Fruit fly (Drosophila melanogaster) whole organism, embryonic: ENCODE data around the gene Exo70.

Experiments
- ATbp ChIP-seq: fragments of 200-800 bp; sonication (Bioruptor generic); optimal IDR thresholded peaks from 2 replicates; lab custom pipeline; 2017; ENCODE audit warnings: missing biosample characterization, mild to moderate bottlenecking, missing genetic modification characterization, missing genetic modification reagents
- Awh ChIP-seq: fragments of 200-800 bp; sonication (Bioruptor generic); IDR thresholded peaks from 2 replicates; pipeline ENCODE4, ENCODE4 v1.3.6; 2022; ENCODE audit warnings: missing biosample characterization, missing genetic modification characterization
- CG1024 ChIP-seq: fragments of 200-800 bp; sonication (Bioruptor generic); IDR thresholded peaks from 2 replicates; pipeline ENCODE4 v1.3.6; 2022; ENCODE audit warnings: missing biosample characterization, missing genetic modification characterization
- CG11504 ChIP-seq: fragments of 200-800 bp; sonication (Bioruptor generic); optimal IDR thresholded peaks from 3 replicates; lab custom pipeline; 2019; ENCODE audit warnings: missing biosample characterization, mild to moderate bottlenecking, missing genetic modification characterization, moderate library complexity
- CG14710 ChIP-seq: fragments of 200-800 bp; sonication (Bioruptor generic); optimal IDR thresholded peaks from 3 replicates; lab custom pipeline; 2019; ENCODE audit warnings: missing biosample characterization, mild to moderate bottlenecking, missing genetic modification characterization, moderate library complexity
- CG18764 ChIP-seq: fragments of 200-800 bp; sonication (Bioruptor generic); optimal IDR thresholded peaks from 3 replicates; lab custom pipeline; 2016; ENCODE audit warnings: missing biosample characterization, missing genetic modification characterization
- CG2678 ChIP-seq: fragments of 200-800 bp; sonication (Bioruptor generic); optimal IDR thresholded peaks from 3 replicates; lab custom pipeline; 2019; ENCODE audit warnings: missing biosample characterization, mild to moderate bottlenecking, missing genetic modification characterization, moderate library complexity
- CG30403 ChIP-seq: fragments of 200-800 bp; sonication (Bioruptor generic); optimal IDR thresholded peaks from 3 replicates; lab custom pipeline; 2016; ENCODE audit warnings: missing biosample characterization, missing genetic modification characterization
- CG4404 ChIP-seq: fragments of 200-800 bp; sonication (Bioruptor generic); IDR thresholded peaks from 2 replicates; pipeline ENCODE4 v1.3.6; 2022; ENCODE audit warnings: missing biosample characterization, missing genetic modification characterization
- CG6791 ChIP-seq: fragments of 200-800 bp; sonication (Bioruptor generic); IDR thresholded peaks from 3 replicates; pipeline ENCODE4 v1.3.6; 2022; ENCODE audit warnings: missing biosample characterization, missing genetic modification characterization; ENCODE audit not compliant: partially characterized antibody
- CG7357 ChIP-seq: fragments of 200-800 bp; sonication (Bioruptor generic); IDR thresholded peaks from 3 replicates; pipeline ENCODE4 v1.3.6; 2022; ENCODE audit warnings: missing biosample characterization, missing genetic modification characterization
- CG7556 ChIP-seq: fragments of 200-800 bp; sonication (Bioruptor generic); optimal IDR thresholded peaks from 2 replicates; lab custom pipeline; 2017; ENCODE audit warnings: missing biosample characterization, mild to moderate bottlenecking, missing genetic modification characterization
- CG7839 ChIP-seq: fragments of 200-800 bp; sonication (Bioruptor generic); optimal IDR thresholded peaks from 3 replicates; lab custom pipeline; 2018; ENCODE audit warnings: missing biosample characterization, mild to moderate bottlenecking, missing genetic modification characterization, moderate library complexity
- CG7987 ChIP-seq: fragments of 200-800 bp; sonication (Bioruptor generic); optimal IDR thresholded peaks from 2 replicates; lab custom pipeline; 2018; ENCODE audit warnings: missing biosample characterization, mild to moderate bottlenecking, missing genetic modification characterization, moderate library complexity
- Drgx ChIP-seq: fragments of 200-800 bp; sonication (Bioruptor generic); IDR thresholded peaks from 2 replicates; pipeline ENCODE4 v1.3.6; 2022; ENCODE audit warnings: missing biosample characterization, missing genetic modification characterization
- Ets65A ChIP-seq: fragments of 200-800 bp; sonication (Bioruptor generic); peaks from one replicate; lab custom pipeline; 2016; ENCODE audit warnings: missing biosample characterization, missing genetic modification characterization
- HmgD ChIP-seq: fragments of 200-800 bp; sonication (Bioruptor generic); optimal IDR thresholded peaks from 3 replicates; lab custom pipeline; 2016; ENCODE audit warnings: missing biosample characterization, missing genetic modification characterization
- Hmr ChIP-seq: fragments of 200-800 bp; sonication (Bioruptor generic); optimal IDR thresholded peaks from 3 replicates; lab custom pipeline; 2017; ENCODE audit warnings: mild to moderate bottlenecking, missing biosample characterization, missing genetic modification reagents, missing genetic modification characterization
- Hr51 ChIP-seq, 2 experiments: fragments of 200-800 bp; sonication (Bioruptor generic); optimal IDR thresholded peaks; 2 replicates in 1 of 2; 3 replicates in 1 of 2; lab custom pipeline; 2016 to 2018; ENCODE audit warnings: missing biosample characterization in 2 of 2, missing genetic modification characterization in 2 of 2, mild to moderate bottlenecking in 1 of 2, moderate library complexity in 1 of 2
- Hr78 ChIP-seq, 2 experiments: fragments of 200-800 bp in 1 of 2; fragments of >200 bp in 1 of 2; sonication (Bioruptor generic) in 1 of 2; optimal IDR thresholded peaks; 2 replicates each; lab custom pipeline; 2017 to 2019; ENCODE audit warnings: missing biosample characterization in 2 of 2, missing genetic modification characterization in 2 of 2, mild to moderate bottlenecking in 1 of 2, moderate library complexity in 1 of 2
- Med ChIP-seq: fragments of 200-800 bp; sonication (Bioruptor generic); peaks from one replicate; lab custom pipeline; 2016; ENCODE audit warnings: missing biosample characterization, missing genetic modification characterization, mild to moderate bottlenecking, inconsistent platforms, moderate library complexity
- Pdp1 ChIP-seq, 2 experiments: fragments of 200-800 bp; sonication (Bioruptor generic); optimal IDR thresholded peaks; 3 replicates each; lab custom pipeline; 2016; ENCODE audit warnings: missing biosample characterization in 2 of 2, missing genetic modification characterization in 2 of 2, mild to moderate bottlenecking in 1 of 2, moderate library complexity in 1 of 2
- Sox102F ChIP-seq: fragments of 200-800 bp; sonication (Bioruptor generic); optimal IDR thresholded peaks from 2 replicates; lab custom pipeline; 2018; ENCODE audit warnings: missing biosample characterization, mild to moderate bottlenecking, missing genetic modification characterization, moderate library complexity
- ash1 ChIP-seq: fragments of 200-800 bp; sonication (Bioruptor generic); optimal IDR thresholded peaks from 2 replicates; lab custom pipeline; 2018; ENCODE audit warnings: missing biosample characterization, mild to moderate bottlenecking, missing genetic modification characterization
- ato ChIP-seq: fragments of 200-800 bp; sonication (Bioruptor generic); IDR thresholded peaks from 2 replicates; pipeline ENCODE4 v1.3.6; 2022; ENCODE audit warnings: missing biosample characterization, missing genetic modification characterization; ENCODE audit not compliant: partially characterized antibody
- bcd ChIP-seq: fragments of 200-800 bp; sonication (Bioruptor generic); optimal IDR thresholded peaks from 2 replicates; lab custom pipeline; 2017; ENCODE audit warnings: missing biosample characterization, mild to moderate bottlenecking, missing genetic modification characterization
- bsh ChIP-seq, 2 experiments: fragments of 200-800 bp; sonication (Bioruptor generic); optimal IDR thresholded peaks; 2 replicates each; lab custom pipeline; 2017 to 2018; ENCODE audit warnings: mild to moderate bottlenecking in 2 of 2, missing biosample characterization in 2 of 2, missing genetic modification characterization in 2 of 2, moderate library complexity in 1 of 2
- crp ChIP-seq, 2 experiments: fragments of 200-800 bp; sonication (Bioruptor generic); optimal IDR thresholded peaks; 2 replicates in 1 of 2; 3 replicates in 1 of 2; lab custom pipeline; 2017; ENCODE audit warnings: missing biosample characterization in 2 of 2, missing genetic modification characterization in 2 of 2, mild to moderate bottlenecking in 1 of 2, moderate library complexity in 1 of 2
- dmrt11E ChIP-seq: fragments of 200-800 bp; sonication (Bioruptor generic); optimal IDR thresholded peaks from 3 replicates; lab custom pipeline; 2018; ENCODE audit warnings: missing biosample characterization, mild to moderate bottlenecking, missing genetic modification characterization, moderate library complexity
- exex ChIP-seq: fragments of 200-800 bp; sonication (Bioruptor generic); optimal IDR thresholded peaks from 4 replicates; lab custom pipeline; 2018; ENCODE audit warnings: missing biosample characterization, mild to moderate bottlenecking, missing genetic modification characterization, moderate library complexity
- grau ChIP-seq: fragments of 200-800 bp; optimal IDR thresholded peaks from 3 replicates; lab custom pipeline; 2019; ENCODE audit warnings: missing biosample characterization, mild to moderate bottlenecking, missing genetic modification characterization, moderate library complexity
- gsb-n ChIP-seq: fragments of 200-800 bp; sonication (Bioruptor generic); optimal IDR thresholded peaks from 3 replicates; lab custom pipeline; 2018; ENCODE audit warnings: missing biosample characterization, mild to moderate bottlenecking, missing genetic modification characterization
- ind ChIP-seq: fragments of 200-800 bp; sonication (Bioruptor generic); optimal IDR thresholded peaks from 3 replicates; lab custom pipeline; 2016; ENCODE audit warnings: missing biosample characterization, missing genetic modification characterization
- lab ChIP-seq: fragments of 200-800 bp; sonication (Bioruptor generic); optimal IDR thresholded peaks from 3 replicates; lab custom pipeline; 2017; ENCODE audit warnings: missing biosample characterization, missing genetic modification characterization, mild to moderate bottlenecking, moderate library complexity, missing genetic modification reagents
- lola ChIP-seq, 3 experiments: fragments of >200 bp in 2 of 3; fragments of 200-800 bp in 1 of 3; sonication (Bioruptor generic) in 1 of 3; optimal IDR thresholded peaks; 2 replicates each; lab custom pipeline; 2017 to 2019; ENCODE audit warnings: missing biosample characterization in 3 of 3, missing genetic modification characterization in 3 of 3, mild to moderate bottlenecking in 1 of 3, moderate library complexity in 1 of 3
- nmo ChIP-seq: fragments of 200-800 bp; sonication (Bioruptor generic); optimal IDR thresholded peaks from 2 replicates; lab custom pipeline; 2018; ENCODE audit warnings: missing biosample characterization, mild to moderate bottlenecking, missing genetic modification characterization, moderate library complexity
- pan ChIP-seq, 4 experiments: fragments of >200 bp in 3 of 4; fragments of 200-800 bp in 1 of 4; sonication (Bioruptor generic) in 1 of 4; optimal IDR thresholded peaks in 3 of 4; IDR thresholded peaks in 1 of 4; 2 replicates each; pipeline versions ENCODE4 v1.3.6 to Lab custom; 2017 to 2022; ENCODE audit warnings: missing biosample characterization in 2 of 4, missing genetic modification characterization in 2 of 4, mixed read lengths in 1 of 4
- prd ChIP-seq, 3 experiments: fragments of >200 bp in 2 of 3; fragments of 200-800 bp in 1 of 3; sonication (Bioruptor generic) in 1 of 3; optimal IDR thresholded peaks in 2 of 3; IDR thresholded peaks in 1 of 3; 2 replicates in 2 of 3; 3 replicates in 1 of 3; pipeline versions ENCODE4 v1.3.6 to Lab custom; 2017 to 2022; ENCODE audit warnings: missing biosample characterization in 1 of 3, missing genetic modification characterization in 1 of 3
- sens-2 ChIP-seq: fragments of 200-800 bp; sonication (Bioruptor generic); IDR thresholded peaks from 2 replicates; pipeline ENCODE4 v1.3.6; 2022; ENCODE audit warnings: missing biosample characterization, missing genetic modification characterization
- sisA ChIP-seq: fragments of 200-800 bp; sonication (Bioruptor generic); IDR thresholded peaks from 2 replicates; pipeline ENCODE4 v1.3.6; 2022; ENCODE audit warnings: missing biosample characterization, missing genetic modification characterization
- sqz ChIP-seq: fragments of 200-800 bp; sonication (Bioruptor generic); optimal IDR thresholded peaks from 3 replicates; lab custom pipeline; 2018; ENCODE audit warnings: missing biosample characterization, mild to moderate bottlenecking, missing genetic modification characterization
- tin ChIP-seq: fragments of 200-800 bp; sonication (Bioruptor generic); optimal IDR thresholded peaks from 3 replicates; lab custom pipeline; 2016; ENCODE audit warnings: missing biosample characterization, missing genetic modification characterization
- unpg ChIP-seq: fragments of 200-800 bp; sonication (Bioruptor generic); optimal IDR thresholded peaks from 3 replicates; lab custom pipeline; 2018; ENCODE audit warnings: missing biosample characterization, mild to moderate bottlenecking, missing genetic modification characterization, moderate library complexity
- wdn ChIP-seq: fragments of 200-800 bp; sonication (Bioruptor generic); IDR thresholded peaks from 2 replicates; pipeline ENCODE4 v1.3.6; 2022; ENCODE audit warnings: missing biosample characterization, missing genetic modification characterization

Exo70 gene

dm6 chr3L:8447795-8448516 lies 36.3 kb downstream of the Exo70 start (continued):
- TF ChIP-seq ash1 (no peak), exex (tag; lab: Kevin White, UChicago) (peak; percentile 83)

- peak; percentile 15 for TF ChIP-seq ind
- TF ChIP-seq CG2678 (tag; lab: Kevin White, UChicago): peak; percentile 13
- peak; percentile 47 for TF ChIP-seq ATbp (GFP tag; lab: Kevin White, UChicago)
- no peak for TF ChIP-seq bsh (GFP tag; optimal IDR thresholded peaks at IDR 0.05; lab: Kevin White, UChicago)
- TF ChIP-seq dmrt11E: peak; percentile 10
- TF ChIP-seq CG7556 (GFP tag; lab: Kevin White, UChicago): peak; percentile 55
- TF ChIP-seq sens-2: no peak
- TF ChIP-seq sisA: 0 out of 2 replicates have a peak, but pooled peaks have one; percentile 10
- no peak for TF ChIP-seq CG7987 (GFP tag; lab: Kevin White, UChicago)
- TF ChIP-seq CG1024 (GFP tag; lab: Robert Waterston, UW): no peak
- TF ChIP-seq CG7357 (GFP tag; lab: Robert Waterston, UW): 0 out of 3 replicates have a peak, but pooled peaks have one; percentile 7
- TF ChIP-seq grau: peak; percentile 0
- no peak for TF ChIP-seq CG6791 (GFP tag; lab: Robert Waterston, UW)
- peak; percentile 85 for TF ChIP-seq Med (GFP tag; lab: Kevin White, UChicago)
- TF ChIP-seq Drgx (GFP tag; lab: Robert Waterston, UW): peak; percentile 58
- TF ChIP-seq sqz (GFP tag; lab: Kevin White, UChicago): no peak
- TF ChIP-seq bcd (GFP tag; lab: Kevin White, UChicago): peak; percentile 9
- peak in 1 of 2 experiments; percentile 14 for TF ChIP-seq Hr51 (GFP tag; optimal IDR thresholded peaks at IDR 0.05; lab: Kevin White, UChicago)
- TF ChIP-seq unpg: peak; percentile 25
- no peak for TF ChIP-seq crp (GFP tag; optimal IDR thresholded peaks at IDR 0.05; lab: Kevin White, UChicago)
- peak; percentile 6 for TF ChIP-seq nmo (GFP tag; lab: Kevin White, UChicago)
- peak; percentile 66 for TF ChIP-seq CG30403 (GFP tag; lab: Kevin White, UChicago)
- peak; percentile 22; the same call in 1 of the 2 replicates for TF ChIP-seq Awh (GFP tag; lab: Robert Waterston, UW)
- peak; percentile 13 for TF ChIP-seq gsb-n
- TF ChIP-seq pan (optimal IDR thresholded peaks at IDR 0.05; lab: Kevin White, UChicago): no peak
- TF ChIP-seq pan (GFP tag; optimal IDR thresholded peaks at IDR 0.05 in 1 of 2, IDR thresholded peaks at IDR 0.05 in 1 of 2): peak in 1 of 2 experiments; percentile 21
- TF ChIP-seq lola (GFP tag; optimal IDR thresholded peaks at IDR 0.05; lab: Kevin White, UChicago): peak in 1 of 3 experiments; percentile 4
- no peak for TF ChIP-seq CG18764 (GFP tag; lab: Kevin White, UChicago)
- no peak for TF ChIP-seq wdn (GFP tag; lab: Robert Waterston, UW)
- TF ChIP-seq CG14710 (tag; lab: Kevin White, UChicago): peak; percentile 33
- TF ChIP-seq Sox102F (GFP tag; lab: Kevin White, UChicago): peak; percentile 19
- peak; percentile 43 for TF ChIP-seq Hmr
- TF ChIP-seq prd (optimal IDR thresholded peaks at IDR 0.05; lab: Kevin White, UChicago): no peak
- peak; percentile 35; the same call in 1 of the 3 replicates for TF ChIP-seq prd (GFP tag; IDR thresholded peaks at IDR 0.05; lab: Robert Waterston, UW)
- TF ChIP-seq Pdp1 (GFP tag; optimal IDR thresholded peaks at IDR 0.05; lab: Kevin White, UChicago): peak in 1 of 2 experiments; percentile 17
- TF ChIP-seq Hr78 (GFP tag; optimal IDR thresholded peaks at IDR 0.05; lab: Kevin White, UChicago): peak in 1 of 2 experiments; percentile 22
- TF ChIP-seq CG11504 (tag; lab: Kevin White, UChicago): peak; percentile 50
- TF ChIP-seq ato (GFP tag; lab: Robert Waterston, UW): no peak
- no peak for TF ChIP-seq lab (GFP tag; lab: Kevin White, UChicago)
- TF ChIP-seq HmgD (GFP tag; lab: Kevin White, UChicago): peak; percentile 17
- TF ChIP-seq CG7839: peak; percentile 13
- peak; percentile 95 for TF ChIP-seq Ets65A
- TF ChIP-seq CG4404 (GFP tag; lab: Robert Waterston, UW): no peak
- TF ChIP-seq tin (GFP tag; lab: Kevin White, UChicago): peak; percentile 23
These were observed 36.9 kb downstream of the Exo70 start for dm6 chr3L:8448517-8448889.
